Worm (Caenorhabditis elegans) whole organism, late embryonic: Measurements from ENCODE around the gene R13A5.7.

Experiments used
- C08G9.2 ChIP-seq: sonication (generic microtip); optimal IDR thresholded peaks from 2 replicates; lab custom pipeline; 2016; ENCODE audit warnings: mild to moderate bottlenecking, missing genetic modification characterization, moderate library complexity, missing compliant biosample characterization
- C38D4.7 ChIP-seq: fragments of 200-800 bp; sonication (Bioruptor generic); optimal IDR thresholded peaks from 2 replicates; lab custom pipeline; 2018; ENCODE audit warnings: mild to moderate bottlenecking, missing genetic modification characterization, moderate library complexity, missing compliant biosample characterization
- F13H6.1 ChIP-seq: sonication (generic microtip); optimal IDR thresholded peaks from 2 replicates; lab custom pipeline; 2016; ENCODE audit warnings: missing genetic modification characterization, missing compliant biosample characterization
- K02D7.2 ChIP-seq: sonication (generic microtip); optimal IDR thresholded peaks from 2 replicates; lab custom pipeline; 2017; ENCODE audit warnings: mild to moderate bottlenecking, missing genetic modification characterization, missing compliant biosample characterization
- K09A11.1 ChIP-seq: sonication (generic microtip); optimal IDR thresholded peaks from 2 replicates; lab custom pipeline; 2017; ENCODE audit warnings: antibody characterized with exemption, mild to moderate bottlenecking, missing genetic modification characterization, missing compliant biosample characterization; ENCODE audit not compliant: insufficient read depth
- T23F11.4 ChIP-seq: fragments of 200-800 bp; sonication (Bioruptor generic); optimal IDR thresholded peaks from 2 replicates; lab custom pipeline; 2018; ENCODE audit warnings: mild to moderate bottlenecking, missing genetic modification characterization, missing compliant biosample characterization
- Y22D7AL.16 ChIP-seq: sonication (generic microtip); optimal IDR thresholded peaks from 2 replicates; lab custom pipeline; 2016; ENCODE audit warnings: missing genetic modification characterization, missing compliant biosample characterization
- ahr-1 ChIP-seq: sonication (generic microtip); optimal IDR thresholded peaks from 2 replicates; lab custom pipeline; 2016; ENCODE audit warnings: missing genetic modification characterization, missing compliant biosample characterization
- ceh-14 ChIP-seq: sonication (generic microtip); optimal IDR thresholded peaks from 2 replicates; lab custom pipeline; 2016; ENCODE audit warnings: missing genotype, missing genetic modification characterization, missing compliant biosample characterization
- ceh-18 ChIP-seq: sonication (generic microtip); optimal IDR thresholded peaks from 2 replicates; lab custom pipeline; 2016; ENCODE audit warnings: missing genetic modification characterization, missing compliant biosample characterization
- ceh-19 ChIP-seq: fragments of 200-800 bp; sonication (Bioruptor generic); optimal IDR thresholded peaks from 2 replicates; lab custom pipeline; 2018; ENCODE audit warnings: mild to moderate bottlenecking, missing genetic modification characterization, missing compliant biosample characterization
- ceh-2 ChIP-seq: sonication (generic microtip); optimal IDR thresholded peaks from 2 replicates; lab custom pipeline; 2016; ENCODE audit warnings: missing genotype, missing genetic modification characterization, missing compliant biosample characterization
- ceh-22 ChIP-seq: sonication (generic microtip); optimal IDR thresholded peaks from 2 replicates; lab custom pipeline; 2017; ENCODE audit warnings: missing biosample characterization, missing genetic modification characterization
- ceh-24 ChIP-seq: sonication (generic microtip); optimal IDR thresholded peaks from 2 replicates; lab custom pipeline; 2016; ENCODE audit warnings: mild to moderate bottlenecking, missing genetic modification characterization, missing compliant biosample characterization
- ceh-30 ChIP-seq: fragments of 150-350 bp; optimal IDR thresholded peaks from 2 replicates; lab custom pipeline; 2014; ENCODE audit warnings: missing biosample characterization, missing genetic modification characterization
- ceh-31 ChIP-seq: sonication (generic microtip); optimal IDR thresholded peaks from 2 replicates; lab custom pipeline; 2016; ENCODE audit warnings: missing genetic modification characterization, missing compliant biosample characterization
- ceh-34 ChIP-seq: sonication (generic microtip); optimal IDR thresholded peaks from 2 replicates; lab custom pipeline; 2016; ENCODE audit warnings: mild to moderate bottlenecking, missing genetic modification characterization, missing compliant biosample characterization
- ceh-48 ChIP-seq: sonication (generic microtip); optimal IDR thresholded peaks from 2 replicates; lab custom pipeline; 2016; ENCODE audit warnings: missing genetic modification characterization, inconsistent platforms, missing compliant biosample characterization
- ceh-6 ChIP-seq: fragments of 200-800 bp; sonication (Bioruptor generic); optimal IDR thresholded peaks from 2 replicates; lab custom pipeline; 2018; ENCODE audit warnings: mild to moderate bottlenecking, missing genetic modification characterization, missing compliant biosample characterization
- che-1 ChIP-seq: sonication (generic microtip); optimal IDR thresholded peaks from 2 replicates; lab custom pipeline; 2016; ENCODE audit warnings: mild to moderate bottlenecking, missing genetic modification characterization, missing compliant biosample characterization
- elt-2 ChIP-seq: sonication (generic microtip); optimal IDR thresholded peaks from 2 replicates; lab custom pipeline; 2016; ENCODE audit warnings: missing genetic modification reagents, missing genetic modification characterization, missing compliant biosample characterization
- elt-4 ChIP-seq: sonication (generic microtip); optimal IDR thresholded peaks from 2 replicates; lab custom pipeline; 2016; ENCODE audit warnings: missing genetic modification characterization, missing compliant biosample characterization
- ets-4 ChIP-seq: sonication (generic microtip); optimal IDR thresholded peaks from 2 replicates; lab custom pipeline; 2016; ENCODE audit warnings: missing genetic modification characterization, missing compliant biosample characterization
- eyg-1 ChIP-seq: sonication (generic microtip); optimal IDR thresholded peaks from 2 replicates; lab custom pipeline; 2016; ENCODE audit warnings: missing genotype, missing genetic modification characterization, missing compliant biosample characterization
- fkh-10 ChIP-seq: fragments of 150-350 bp; optimal IDR thresholded peaks from 2 replicates; lab custom pipeline; 2014; ENCODE audit warnings: missing biosample characterization, missing genetic modification reagents, missing genetic modification characterization
- fkh-6 ChIP-seq: sonication (generic microtip); optimal IDR thresholded peaks from 2 replicates; lab custom pipeline; 2016; ENCODE audit warnings: missing genetic modification characterization, missing compliant biosample characterization
- gmeb-2 ChIP-seq: sonication (generic microtip); optimal IDR thresholded peaks from 2 replicates; lab custom pipeline; 2016; ENCODE audit warnings: missing genetic modification characterization, inconsistent platforms, missing compliant biosample characterization
- hlh-13 ChIP-seq: fragments of 200-800 bp; sonication (Bioruptor generic); optimal IDR thresholded peaks from 2 replicates; lab custom pipeline; 2018; ENCODE audit warnings: mild to moderate bottlenecking, missing genetic modification characterization, missing compliant biosample characterization
- hlh-15 ChIP-seq: sonication (generic microtip); optimal IDR thresholded peaks from 2 replicates; lab custom pipeline; 2016; ENCODE audit warnings: missing genetic modification characterization, missing compliant biosample characterization
- hlh-6 ChIP-seq: sonication (generic microtip); optimal IDR thresholded peaks from 2 replicates; lab custom pipeline; 2016; ENCODE audit warnings: missing genotype, missing genetic modification characterization, missing compliant biosample characterization
- hlh-8 ChIP-seq: sonication (generic microtip); optimal IDR thresholded peaks from 2 replicates; lab custom pipeline; 2016; ENCODE audit warnings: missing genotype, missing genetic modification characterization, missing compliant biosample characterization
- lim-6 ChIP-seq: sonication (generic microtip); optimal IDR thresholded peaks from 2 replicates; lab custom pipeline; 2016; ENCODE audit warnings: missing genetic modification characterization, missing compliant biosample characterization
- mec-3 ChIP-seq: sonication (generic microtip); optimal IDR thresholded peaks from 2 replicates; lab custom pipeline; 2016; ENCODE audit warnings: borderline replicate concordance, missing genetic modification characterization, missing compliant biosample characterization
- nfya-1 ChIP-seq: sonication (generic microtip); optimal IDR thresholded peaks from 2 replicates; lab custom pipeline; 2017; ENCODE audit warnings: missing genetic modification characterization, mild to moderate bottlenecking, missing compliant biosample characterization, antibody characterized with exemption, moderate library complexity
- nhr-11 ChIP-seq: fragments of 150-350 bp; optimal IDR thresholded peaks from 2 replicates; lab custom pipeline; 2014; ENCODE audit warnings: missing biosample characterization, missing genetic modification characterization
- nhr-232 ChIP-seq: sonication (generic microtip); optimal IDR thresholded peaks from 2 replicates; lab custom pipeline; 2016; ENCODE audit warnings: missing genetic modification characterization, missing compliant biosample characterization
- npax-4 ChIP-seq: sonication (generic microtip); optimal IDR thresholded peaks from 2 replicates; lab custom pipeline; 2016; ENCODE audit warnings: missing genetic modification characterization, missing compliant biosample characterization
- odd-2 ChIP-seq: sonication (generic microtip); optimal IDR thresholded peaks from 2 replicates; lab custom pipeline; 2017; ENCODE audit warnings: antibody characterized with exemption, mild to moderate bottlenecking, missing genetic modification characterization, missing compliant biosample characterization
- pag-3 ChIP-seq: sonication (generic microtip); optimal IDR thresholded peaks from 2 replicates; lab custom pipeline; 2016; ENCODE audit warnings: missing compliant biosample characterization, missing genetic modification characterization, borderline replicate concordance
- pat-9 ChIP-seq: fragments of 200-800 bp; sonication (Bioruptor generic); optimal IDR thresholded peaks from 2 replicates; lab custom pipeline; 2018; ENCODE audit warnings: mild to moderate bottlenecking, missing genetic modification characterization, moderate library complexity, missing compliant biosample characterization
- pax-1 ChIP-seq: fragments of 150-350 bp; optimal IDR thresholded peaks from 2 replicates; lab custom pipeline; 2014; ENCODE audit warnings: missing biosample characterization, missing genetic modification characterization
- pha-4 ChIP-seq: fragments of 150-350 bp; optimal IDR thresholded peaks from 2 replicates; lab custom pipeline; 2018; ENCODE audit warnings: missing biosample characterization, missing genetic modification reagents, missing genetic modification characterization
- pqm-1 ChIP-seq: sonication (generic microtip); optimal IDR thresholded peaks from 2 replicates; lab custom pipeline; 2016; ENCODE audit warnings: missing genetic modification characterization, missing compliant biosample characterization
- pros-1 ChIP-seq: fragments of 150-350 bp; optimal IDR thresholded peaks from 2 replicates; lab custom pipeline; 2014; ENCODE audit warnings: missing biosample characterization, missing genetic modification reagents, missing genetic modification characterization
- rnt-1 ChIP-seq: sonication (generic microtip); optimal IDR thresholded peaks from 2 replicates; lab custom pipeline; 2016; ENCODE audit warnings: missing genetic modification characterization, missing compliant biosample characterization
- sdc-2 ChIP-seq: sonication (generic microtip); optimal IDR thresholded peaks from 2 replicates; lab custom pipeline; 2016; ENCODE audit warnings: missing genotype, missing genetic modification characterization, missing compliant biosample characterization
- sox-2 ChIP-seq: fragments of 200-800 bp; sonication (Bioruptor generic); IDR thresholded peaks from 2 replicates; pipeline ENCODE4 v1.3.6; 2022; ENCODE audit warnings: missing genetic modification reagents, missing genetic modification characterization, missing compliant biosample characterization
- sox-4 ChIP-seq: sonication (generic microtip); optimal IDR thresholded peaks from 2 replicates; lab custom pipeline; 2017; ENCODE audit warnings: mild to moderate bottlenecking, missing genetic modification characterization, inconsistent platforms, missing compliant biosample characterization
- syd-9 ChIP-seq: sonication (generic microtip); optimal IDR thresholded peaks from 2 replicates; lab custom pipeline; 2016; ENCODE audit warnings: mild to moderate bottlenecking, missing genetic modification characterization, moderate library complexity, missing compliant biosample characterization
- tbx-7 ChIP-seq: sonication (generic microtip); optimal IDR thresholded peaks from 2 replicates; lab custom pipeline; 2016; ENCODE audit warnings: missing genotype, missing genetic modification characterization, missing compliant biosample characterization
- unc-42 ChIP-seq: sonication (generic microtip); optimal IDR thresholded peaks from 2 replicates; lab custom pipeline; 2016; ENCODE audit warnings: missing genotype, missing genetic modification characterization, missing compliant biosample characterization
- unc-86 ChIP-seq: sonication (generic microtip); optimal IDR thresholded peaks from 2 replicates; lab custom pipeline; 2016; ENCODE audit warnings: missing genetic modification characterization, missing compliant biosample characterization
- zip-5 ChIP-seq: sonication (generic microtip); optimal IDR thresholded peaks from 2 replicates; lab custom pipeline; 2016; ENCODE audit warnings: missing genetic modification characterization, missing compliant biosample characterization
- ztf-16 ChIP-seq: sonication (generic microtip); optimal IDR thresholded peaks from 2 replicates; lab custom pipeline; 2017; ENCODE audit warnings: missing genetic modification characterization, missing compliant biosample characterization

Gene R13A5.7

ce11 chrIII:7520672-7521071 is 49.3 kb downstream of the R13A5.7 start, which contains the start of the genes cux-7 and C07H6.2:
Gene cux-7 (minus strand): TSS chrIII:7520845.
Gene C07H6.2 (plus strand): TSS chrIII:7521009.
- TF ChIP-seq pag-3 (peak; percentile 26), hlh-8 (peak; percentile 94), pax-1 (tag; lab: Kevin White, UChicago) (no peak), sox-2 (GFP tag; lab: Robert Waterston, UW) (no peak), ceh-14 (tag; lab: Kevin White, UChicago) (peak; percentile 84), gmeb-2 (tag; lab: Kevin White, UChicago) (peak; percentile 3), sox-4 (tag; lab: Kevin White, UChicago) (no peak), syd-9 (peak; percentile 60), K09A11.1 (tag; lab: Kevin White, UChicago) (no peak), ceh-18 (tag; lab: Kevin White, UChicago) (peak; percentile 69), pha-4 (no peak), ceh-31 (tag; lab: Kevin White, UChicago) (peak; percentile 99), fkh-10 (no peak), elt-2 (tag; lab: Kevin White, UChicago) (peak; percentile 90), elt-4 (tag; lab: Kevin White, UChicago) (no peak), ceh-2 (tag; lab: Kevin White, UChicago) (peak; percentile 99), pat-9 (tag; lab: Kevin White, UChicago) (no peak), hlh-6 (peak; percentile 84), tbx-7 (tag; lab: Kevin White, UChicago) (peak; percentile 100), hlh-15 (peak; percentile 62), lim-6 (tag; lab: Kevin White, UChicago) (peak; percentile 94), ceh-24 (tag; lab: Kevin White, UChicago) (no peak), nhr-232 (tag; lab: Kevin White, UChicago) (no peak), T23F11.4 (GFP tag; lab: Kevin White, UChicago) (no peak), unc-86 (tag; lab: Kevin White, UChicago) (peak; percentile 35), hlh-13 (GFP tag; lab: Kevin White, UChicago) (peak; percentile 34), pros-1 (tag; lab: Kevin White, UChicago) (no peak), eyg-1 (tag; lab: Kevin White, UChicago) (peak; percentile 85), Y22D7AL.16 (peak; percentile 27), ceh-34 (no peak), K02D7.2 (tag; lab: Kevin White, UChicago) (no peak), zip-5 (tag; lab: Kevin White, UChicago) (peak; percentile 96), ceh-19 (GFP tag; lab: Kevin White, UChicago) (peak; percentile 62), pqm-1 (tag; lab: Kevin White, UChicago) (peak; percentile 69), mec-3 (tag; lab: Kevin White, UChicago) (peak; percentile 96), ceh-48 (tag; lab: Kevin White, UChicago) (peak; percentile 34), unc-42 (peak; percentile 72), sdc-2 (tag; lab: Kevin White, UChicago) (peak; percentile 55), nhr-11 (tag; lab: Kevin White, UChicago) (no peak), ceh-22 (no peak), ceh-6 (peak; percentile 46), ahr-1 (tag; lab: Kevin White, UChicago) (peak; percentile 90), ets-4 (tag; lab: Kevin White, UChicago) (peak; percentile 99), nfya-1 (tag; lab: Kevin White, UChicago) (peak; percentile 57), npax-4 (no peak), C08G9.2 (tag; lab: Kevin White, UChicago) (peak; percentile 100), ztf-16 (peak; percentile 65), ceh-30 (tag; lab: Kevin White, UChicago) (no peak), rnt-1 (tag; lab: Kevin White, UChicago) (peak; percentile 97), fkh-6 (tag; lab: Kevin White, UChicago) (peak; percentile 87), odd-2 (tag; lab: Kevin White, UChicago) (no peak), C38D4.7 (GFP tag; lab: Kevin White, UChicago) (no peak), F13H6.1 (peak; percentile 94), che-1 (tag; lab: Kevin White, UChicago) (no peak)
